Fruit fly (Drosophila melanogaster) whole organism, prepupa: ENCODE measurements around the gene frj.

Source experiments
- CG10669 ChIP-seq: fragments of 200-800 bp; sonication (Bioruptor generic); optimal IDR thresholded peaks from 3 replicates; lab custom pipeline; 2018; ENCODE audit warnings: missing biosample characterization, mild to moderate bottlenecking, missing genetic modification characterization, moderate library complexity
- CG11762 ChIP-seq: fragments of 200-800 bp; sonication (Bioruptor generic); optimal IDR thresholded peaks from 3 replicates; lab custom pipeline; 2016; ENCODE audit warnings: missing biosample characterization, missing genetic modification characterization; ENCODE audit not compliant: insufficient read depth
- CG11902 ChIP-seq: fragments of 200-800 bp; sonication (Bioruptor generic); optimal IDR thresholded peaks from 3 replicates; lab custom pipeline; 2016; ENCODE audit warnings: missing biosample characterization, missing genetic modification characterization
- CG15336 ChIP-seq: fragments of 200-800 bp; sonication (Bioruptor generic); IDR thresholded peaks from 2 replicates; pipeline ENCODE4 v1.3.6; 2022; ENCODE audit warnings: missing biosample characterization, missing genetic modification characterization
- CG16779 ChIP-seq: fragments of 200-800 bp; sonication (Bioruptor generic); optimal IDR thresholded peaks from 3 replicates; lab custom pipeline; 2017; ENCODE audit warnings: missing biosample characterization, mild to moderate bottlenecking, missing genetic modification characterization
- CG3032 ChIP-seq: fragments of 200-800 bp; optimal IDR thresholded peaks from 2 replicates; lab custom pipeline; 2019; ENCODE audit warnings: missing biosample characterization, mild to moderate bottlenecking, missing genetic modification characterization, moderate library complexity
- CG31627 ChIP-seq: fragments of 200-800 bp; sonication (Bioruptor generic); optimal IDR thresholded peaks from 3 replicates; lab custom pipeline; 2016; ENCODE audit warnings: missing biosample characterization, missing genetic modification characterization
- CG4318 ChIP-seq: fragments of 200-800 bp; sonication (Bioruptor generic); optimal IDR thresholded peaks from 3 replicates; lab custom pipeline; 2017; ENCODE audit warnings: missing biosample characterization, mild to moderate bottlenecking, missing genetic modification characterization
- CG6163 ChIP-seq: fragments of 200-800 bp; sonication (Bioruptor generic); IDR thresholded peaks from 3 replicates; pipeline ENCODE4 v1.3.6; 2022; ENCODE audit warnings: missing biosample characterization, missing genetic modification characterization
- CG6276 ChIP-seq: fragments of 200-800 bp; sonication (Bioruptor generic); optimal IDR thresholded peaks from 2 replicates; lab custom pipeline; 2017; ENCODE audit warnings: missing biosample characterization, mild to moderate bottlenecking, missing genetic modification characterization
- CG6792 ChIP-seq: fragments of 200-800 bp; sonication (Bioruptor generic); optimal IDR thresholded peaks from 3 replicates; lab custom pipeline; 2016; ENCODE audit warnings: missing biosample characterization, missing genetic modification characterization
- CG6854 ChIP-seq: fragments of 200-800 bp; sonication (Bioruptor generic); optimal IDR thresholded peaks from 2 replicates; lab custom pipeline; 2017; ENCODE audit warnings: missing biosample characterization, mild to moderate bottlenecking, missing genetic modification characterization
- CG7368 ChIP-seq: fragments of 200-800 bp; sonication (Bioruptor generic); optimal IDR thresholded peaks from 3 replicates; lab custom pipeline; 2016; ENCODE audit warnings: missing biosample characterization, missing genetic modification characterization
- CG8119 ChIP-seq: fragments of 200-800 bp; sonication (Bioruptor generic); IDR thresholded peaks from 3 replicates; pipeline ENCODE4 v1.3.6; 2022; ENCODE audit warnings: missing biosample characterization, missing genetic modification characterization
- CG8319 ChIP-seq: fragments of 200-800 bp; sonication (Bioruptor generic); optimal IDR thresholded peaks from 3 replicates; lab custom pipeline; 2016; ENCODE audit warnings: missing biosample characterization, missing genetic modification characterization
- Eip78C ChIP-seq: fragments of 200-800 bp; sonication (Bioruptor generic); peaks from one replicate; lab custom pipeline; 2016; ENCODE audit warnings: missing biosample characterization, missing genetic modification characterization
- Gug ChIP-seq: fragments of 200-800 bp; sonication (Bioruptor generic); IDR thresholded peaks from 2 replicates; pipeline ENCODE4 v1.3.6; 2022; ENCODE audit warnings: missing biosample characterization, missing genetic modification characterization
- Met ChIP-seq: fragments of 200-800 bp; sonication (Bioruptor generic); optimal IDR thresholded peaks from 3 replicates; lab custom pipeline; 2016; ENCODE audit warnings: missing biosample characterization, missing genetic modification characterization
- Sox102F ChIP-seq: fragments of 200-800 bp; sonication (Bioruptor generic); optimal IDR thresholded peaks from 2 replicates; lab custom pipeline; 2016; ENCODE audit warnings: missing biosample characterization, mild to moderate bottlenecking, missing genetic modification characterization
- Sox14 ChIP-seq: fragments of 200-800 bp; sonication (Bioruptor generic); optimal IDR thresholded peaks from 3 replicates; lab custom pipeline; 2016; ENCODE audit warnings: missing biosample characterization, missing genetic modification characterization
- Sox15 ChIP-seq: fragments of 200-800 bp; sonication (Bioruptor generic); optimal IDR thresholded peaks from 3 replicates; lab custom pipeline; 2016; ENCODE audit warnings: missing biosample characterization, missing genetic modification characterization
- achi ChIP-seq: fragments of 200-800 bp; sonication (Bioruptor generic); optimal IDR thresholded peaks from 3 replicates; lab custom pipeline; 2016; ENCODE audit warnings: missing biosample characterization, missing genetic modification characterization
- dsx ChIP-seq: fragments of 200-800 bp; optimal IDR thresholded peaks from 3 replicates; lab custom pipeline; 2019; ENCODE audit warnings: missing biosample characterization, mild to moderate bottlenecking, missing genetic modification characterization, moderate library complexity; ENCODE audit not compliant: poor library complexity, severe bottlenecking
- fkh ChIP-seq: fragments of 200-800 bp; sonication (Bioruptor generic); optimal IDR thresholded peaks from 3 replicates; lab custom pipeline; 2017; ENCODE audit warnings: missing biosample characterization, mild to moderate bottlenecking, missing genetic modification characterization, moderate library complexity
- pdm3 ChIP-seq: fragments of 200-800 bp; sonication (Bioruptor generic); optimal IDR thresholded peaks from 3 replicates; lab custom pipeline; 2016; ENCODE audit warnings: missing biosample characterization, missing genetic modification characterization
- salr ChIP-seq, 2 experiments: fragments of 200-800 bp; sonication (Bioruptor generic); optimal IDR thresholded peaks; 3 replicates each; lab custom pipeline; 2016 to 2018; ENCODE audit warnings: missing biosample characterization in 2 of 2, missing genetic modification characterization in 2 of 2, mild to moderate bottlenecking in 1 of 2
- spab ChIP-seq: fragments of 200-800 bp; sonication (Bioruptor generic); optimal IDR thresholded peaks from 2 replicates; lab custom pipeline; 2017; ENCODE audit warnings: missing biosample characterization, mild to moderate bottlenecking, missing genetic modification characterization, missing genetic modification reagents
- ss ChIP-seq, 2 experiments: fragments of 200-800 bp; sonication (Bioruptor generic); optimal IDR thresholded peaks; 2 replicates in 1 of 2; 3 replicates in 1 of 2; lab custom pipeline; 2017 to 2018; ENCODE audit warnings: mild to moderate bottlenecking in 2 of 2, missing biosample characterization in 2 of 2, missing genetic modification characterization in 2 of 2, moderate library complexity in 1 of 2
- svp ChIP-seq: fragments of 200-800 bp; sonication (Bioruptor generic); peaks from one replicate; lab custom pipeline; 2016; ENCODE audit warnings: missing biosample characterization, missing genetic modification characterization
- vri ChIP-seq: fragments of 200-800 bp; sonication (Bioruptor generic); optimal IDR thresholded peaks from 3 replicates; lab custom pipeline; 2016; ENCODE audit warnings: missing biosample characterization, mild to moderate bottlenecking, missing genetic modification characterization

Gene frj

DNA sequence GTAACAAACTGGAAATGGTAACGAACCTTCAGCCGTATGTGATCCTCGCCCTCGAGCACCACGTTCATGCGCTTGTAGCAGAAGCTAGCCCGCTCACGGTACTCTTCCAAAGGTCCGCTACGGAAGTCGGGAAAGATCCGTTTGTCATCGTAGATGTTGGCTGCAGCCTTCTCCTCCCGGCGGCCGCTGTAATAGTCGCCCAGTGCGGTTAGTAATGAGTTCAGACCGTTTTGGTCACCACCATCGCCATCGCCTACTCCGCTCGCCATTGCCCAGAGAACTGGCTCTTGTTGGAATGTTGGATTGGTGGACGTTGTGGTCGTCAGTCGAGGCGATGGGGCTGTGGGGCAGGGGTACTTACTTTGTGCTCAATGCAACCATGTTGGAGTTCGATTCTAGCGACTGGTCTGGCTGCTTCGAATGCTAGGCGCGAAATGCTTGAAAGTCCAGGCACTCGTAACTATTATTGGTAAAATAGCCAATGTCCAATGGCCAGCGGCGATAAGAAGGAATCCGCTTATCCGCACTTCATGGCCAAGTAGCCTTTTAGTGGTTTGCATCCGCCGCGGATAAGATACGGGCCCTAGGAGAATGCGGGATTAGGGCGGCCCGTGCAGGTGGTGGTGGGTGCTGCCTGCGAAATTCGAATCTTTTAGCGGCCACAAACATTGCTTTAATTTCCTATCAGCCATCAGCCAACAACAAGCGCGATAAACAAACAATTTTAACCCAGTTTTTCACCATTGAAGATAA is 8.1 kb upstream of the frj start (continued):
- peak; percentile 55; the same call in 1 of the 3 replicates for TF ChIP-seq CG6163 (GFP tag; lab: Robert Waterston, UW)
- no peak for TF ChIP-seq Sox15
- TF ChIP-seq Sox102F (GFP tag; lab: Kevin White, UChicago) = no peak
- TF ChIP-seq Gug (GFP tag; lab: Robert Waterston, UW) = no peak
- TF ChIP-seq CG4318 (GFP tag; lab: Kevin White, UChicago) = no peak
- no peak for TF ChIP-seq pdm3
- TF ChIP-seq CG31627 (GFP tag; lab: Kevin White, UChicago) = no peak
- TF ChIP-seq spab (GFP tag; lab: Kevin White, UChicago) = no peak
- TF ChIP-seq CG7368 (GFP tag; lab: Kevin White, UChicago) = no peak

DNA sequence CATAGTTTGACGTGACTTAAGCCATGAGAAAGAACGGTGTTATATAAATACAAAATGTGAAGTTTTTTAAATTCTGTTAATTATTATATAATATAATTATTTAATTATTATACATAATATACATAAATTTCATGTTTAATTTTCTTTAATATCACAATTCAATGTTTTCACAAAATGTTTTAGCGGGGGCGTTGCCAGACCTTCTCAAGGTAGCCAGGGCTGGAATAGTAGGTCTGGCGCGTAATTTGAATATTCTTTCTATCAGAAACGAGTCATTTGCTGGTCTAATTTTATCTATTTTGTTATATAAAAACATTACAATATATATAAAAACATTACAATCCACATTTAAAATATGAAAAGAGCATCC is 7.5 kb upstream of the frj start, which contains the start of gene Acox3:
Acox3 (minus strand) TSS at position 70 of the 370 bp plus-strand sequence.
- peak; percentile 2 for TF ChIP-seq fkh (GFP tag; lab: Kevin White, UChicago)
- no peak for TF ChIP-seq vri (GFP tag; lab: Kevin White, UChicago)
- TF ChIP-seq Eip78C (GFP tag; lab: Kevin White, UChicago) = no peak

DNA sequence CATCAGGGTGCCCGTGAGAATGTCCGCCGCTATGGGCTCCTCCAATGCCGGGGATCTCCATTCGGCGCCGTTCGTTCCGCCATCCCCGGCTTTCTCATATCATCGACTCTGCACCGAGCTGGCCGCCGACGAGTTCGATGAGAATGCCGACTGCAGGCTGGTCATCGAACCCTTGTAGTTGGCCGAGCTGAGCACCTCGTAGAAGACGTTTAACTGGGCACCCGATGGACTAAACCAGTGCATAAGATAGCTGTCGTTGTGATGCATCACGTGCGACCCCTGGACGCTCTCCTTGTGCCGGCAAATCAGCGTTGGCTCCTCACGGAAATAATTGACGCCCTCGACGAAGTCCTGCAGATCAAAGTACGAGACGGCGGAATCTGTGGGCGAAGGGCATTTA is 6.1 kb upstream of the frj start:
- TF ChIP-seq CG6276 (no peak), ss (GFP tag; optimal IDR thresholded peaks at IDR 0.05; lab: Kevin White, UChicago) (peak in 1 of 2 experiments; percentile 9)

DNA sequence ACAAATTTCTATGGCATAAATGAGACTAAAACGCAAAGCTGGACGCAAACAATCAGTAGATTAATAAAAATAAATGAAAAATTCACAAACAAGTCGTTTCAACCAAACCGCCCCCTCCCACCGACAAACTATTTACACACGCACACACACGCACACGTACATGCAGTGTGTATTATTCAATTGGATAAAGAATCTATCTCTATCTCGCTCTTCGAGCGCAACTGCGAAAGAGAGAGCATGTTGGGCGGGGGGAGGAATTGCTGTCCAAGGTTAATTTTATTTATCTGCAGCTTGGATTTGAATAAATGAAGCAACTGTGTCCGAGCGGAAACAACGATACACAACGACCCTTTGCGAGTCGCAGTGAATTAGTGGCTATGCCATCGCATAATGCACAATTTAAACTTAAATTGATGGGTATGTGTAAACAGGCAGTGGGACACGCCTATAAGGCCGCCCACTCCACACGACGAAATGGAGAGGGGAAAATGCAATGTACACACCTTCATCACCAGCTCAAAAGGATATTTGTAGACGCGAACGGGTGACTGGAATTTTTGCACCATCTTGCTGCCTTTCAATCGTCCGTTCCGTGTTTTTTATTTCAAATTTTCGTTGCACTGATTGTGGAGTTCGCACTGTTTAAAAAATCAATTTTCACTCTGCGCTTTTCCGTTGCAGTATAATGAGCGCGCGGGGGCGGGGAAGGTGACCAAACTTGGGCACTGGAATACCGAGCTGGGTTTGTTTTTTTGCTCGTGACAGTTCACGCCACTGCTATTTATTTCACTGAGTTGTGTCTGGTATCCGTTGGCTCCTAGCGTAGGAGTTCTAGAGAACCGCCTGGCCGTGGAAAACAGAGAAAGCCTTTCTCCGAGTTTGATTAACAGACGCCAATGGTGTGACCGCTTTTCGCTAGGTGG is 559 bp upstream of the frj start, which contains the start of gene retm:
retm (minus strand) TSS at position 898 of the 923 bp plus-strand sequence.
- TF ChIP-seq CG11762 (GFP tag; lab: Kevin White, UChicago) (no peak), CG8119 (GFP tag; lab: Robert Waterston, UW) (peak; percentile 20; the same call in 1 of the 3 replicates), CG15336 (GFP tag; lab: Robert Waterston, UW) (no peak), CG6163 (GFP tag; lab: Robert Waterston, UW) (peak; percentile 11; the same call in 1 of the 3 replicates), CG11902 (no peak), dsx (GFP tag; lab: Kevin White, UChicago) (no peak), CG3032 (peak; percentile 8), CG8319 (peak; percentile 12), Sox15 (no peak), fkh (GFP tag; lab: Kevin White, UChicago) (peak; percentile 92), ss (GFP tag; optimal IDR thresholded peaks at IDR 0.05; lab: Kevin White, UChicago) (peak in 1 of 2 experiments; percentile 30), achi (no peak), svp (GFP tag; lab: Kevin White, UChicago) (peak; percentile 70), salr (GFP tag; optimal IDR thresholded peaks at IDR 0.05; lab: Kevin White, UChicago) (peak in 1 of 2 experiments; percentile 8), CG7368 (GFP tag; lab: Kevin White, UChicago) (peak; percentile 13), CG6792 (no peak), vri (GFP tag; lab: Kevin White, UChicago) (peak; percentile 89), spab (GFP tag; lab: Kevin White, UChicago) (no peak), CG6854 (GFP tag; lab: Kevin White, UChicago) (peak; percentile 52), Met (GFP tag; lab: Kevin White, UChicago) (no peak)

DNA sequence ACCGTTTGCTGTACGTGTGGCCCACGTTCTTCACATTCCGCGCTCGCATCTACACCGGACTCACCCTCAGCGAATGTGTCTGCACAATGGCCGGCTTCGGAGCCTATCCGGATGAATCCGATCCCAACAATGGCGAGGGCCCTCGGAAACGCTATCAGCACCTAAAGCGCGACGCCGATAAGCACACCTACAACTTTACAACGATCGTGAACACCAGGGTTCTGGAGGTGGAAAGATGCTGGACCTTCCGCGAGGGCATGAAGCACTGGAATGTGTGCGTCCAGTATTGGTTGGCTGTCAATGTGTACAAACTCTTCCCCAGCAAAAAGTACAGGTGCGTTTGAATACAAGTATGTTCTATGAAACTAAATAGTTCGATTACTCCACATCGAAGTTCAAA is 1.7 kb downstream of the frj start:
- TF ChIP-seq CG10669 (GFP tag; lab: Kevin White, UChicago) = no peak
- TF ChIP-seq CG8319 = no peak
- TF ChIP-seq CG7368 (GFP tag; lab: Kevin White, UChicago) = no peak
- TF ChIP-seq CG16779 (tag; lab: Kevin White, UChicago) = no peak
- TF ChIP-seq svp (GFP tag; lab: Kevin White, UChicago) = peak; percentile 97
- peak; percentile 24 for TF ChIP-seq Sox14 (GFP tag; lab: Kevin White, UChicago)
